Fruit fly (Drosophila melanogaster): ENCODE results near the gene CG42828.

- TF ChIP-seq psq (optimal IDR thresholded peaks at IDR 0.05) (no peak), EcR (GFP tag; optimal IDR thresholded peaks at IDR 0.05) (no peak), Dll (optimal IDR thresholded peaks at IDR 0.05) (no peak), usp (GFP tag; optimal IDR thresholded peaks at IDR 0.05) (no peak), pan (optimal IDR thresholded peaks at IDR 0.05) (no peak), CG8478 (optimal IDR thresholded peaks at IDR 0.05) (no peak)
These were observed 879 bp upstream of the CG42828 start, which contains the start of gene CG42827 for dm6 chr3R:23372624-23373023.
